Worm (Caenorhabditis elegans) whole organism, dauer: ENCODE results near the gene fbxa-99.

ENCODE experiments used
- unc-62 ChIP-seq: sonication (generic microtip); optimal IDR thresholded peaks from 2 replicates; lab custom pipeline; 2017; ENCODE audit warnings: missing biosample characterization, missing genetic modification reagents, missing genetic modification characterization

The fbxa-99 gene

DNA sequence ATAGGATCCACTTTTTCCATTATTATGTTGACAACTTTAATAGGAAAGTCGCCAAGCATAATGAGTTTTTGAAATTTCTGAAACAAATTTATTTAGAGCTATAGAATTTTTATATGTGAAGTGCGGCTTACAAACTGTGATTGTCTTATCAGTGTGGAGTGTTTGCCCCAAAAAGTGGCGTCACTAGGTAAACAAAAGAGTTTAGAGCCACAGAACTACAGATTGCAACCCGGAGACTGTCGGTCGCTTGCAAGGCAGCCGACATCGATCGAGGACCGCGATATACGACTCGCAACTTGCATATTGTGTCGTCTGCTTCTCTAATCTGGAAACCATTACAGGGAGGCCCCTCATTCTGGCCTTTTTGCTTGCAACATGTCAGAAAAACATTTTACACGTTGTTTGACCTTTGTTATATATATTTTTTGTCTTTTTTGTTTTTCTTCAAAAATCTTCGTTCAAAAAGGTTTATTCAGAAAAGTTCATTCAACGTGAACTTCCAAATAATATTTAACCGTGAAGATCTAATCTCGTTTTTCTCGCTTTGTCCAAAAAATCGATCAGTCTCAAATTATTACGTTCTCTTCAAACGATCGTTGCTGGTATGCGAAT is at the start of gene fbxa-99, which contains the start of gene F36G9.13:
Gene fbxa-99, minus strand, starts transcription at position 122 of the 612 bp plus-strand sequence.
Gene F36G9.13, plus strand, starts transcription at position 562 of the 612 bp plus-strand sequence.
- TF ChIP-seq unc-62 (GFP tag; lab: Kevin White, UChicago): no peak

DNA sequence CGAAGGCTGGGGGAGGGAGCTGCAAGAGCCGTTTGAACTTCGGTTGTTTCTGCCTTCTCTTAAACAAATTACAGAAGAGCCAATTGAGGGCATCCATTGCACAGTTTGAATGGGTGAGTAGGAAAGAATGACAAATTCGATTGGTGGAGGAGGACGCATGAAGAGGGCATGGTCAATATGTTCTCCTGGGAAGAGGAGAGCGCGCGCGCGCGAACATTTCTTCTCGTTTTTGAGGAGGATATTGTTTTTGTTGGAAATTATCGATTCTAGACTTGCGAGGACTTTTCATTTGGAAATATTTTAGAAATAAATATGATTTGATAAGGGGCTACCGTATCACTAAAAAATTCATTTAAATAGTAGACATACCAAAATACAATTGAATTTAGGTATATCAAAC is 48.9 kb upstream of the fbxa-99 start, which contains the start of gene T10C6.7:
Gene T10C6.7, minus strand, starts transcription at position 143 of the 400 bp plus-strand sequence.
- TF ChIP-seq unc-62 (GFP tag; lab: Kevin White, UChicago): no peak

DNA sequence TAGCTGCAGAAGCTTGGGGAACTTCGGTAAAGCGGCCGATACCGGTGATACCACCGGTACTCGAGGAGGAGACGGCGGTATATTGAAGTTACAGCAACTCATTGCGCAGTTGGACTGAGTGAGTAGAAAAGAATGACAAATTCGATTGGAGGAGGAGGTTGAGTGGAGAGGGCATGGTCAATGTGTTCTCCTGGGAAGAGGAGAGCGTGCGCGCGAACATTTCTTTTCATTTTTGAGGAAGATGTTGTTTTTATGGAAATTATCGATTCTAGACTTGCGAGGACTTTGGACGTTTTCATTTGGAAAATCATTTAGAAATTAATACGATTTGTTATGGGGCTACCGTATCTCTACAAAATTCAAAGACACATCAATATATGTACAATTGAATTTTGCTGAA is 46.6 kb upstream of the fbxa-99 start:
- no peak for TF ChIP-seq unc-62 (GFP tag; lab: Kevin White, UChicago)

DNA sequence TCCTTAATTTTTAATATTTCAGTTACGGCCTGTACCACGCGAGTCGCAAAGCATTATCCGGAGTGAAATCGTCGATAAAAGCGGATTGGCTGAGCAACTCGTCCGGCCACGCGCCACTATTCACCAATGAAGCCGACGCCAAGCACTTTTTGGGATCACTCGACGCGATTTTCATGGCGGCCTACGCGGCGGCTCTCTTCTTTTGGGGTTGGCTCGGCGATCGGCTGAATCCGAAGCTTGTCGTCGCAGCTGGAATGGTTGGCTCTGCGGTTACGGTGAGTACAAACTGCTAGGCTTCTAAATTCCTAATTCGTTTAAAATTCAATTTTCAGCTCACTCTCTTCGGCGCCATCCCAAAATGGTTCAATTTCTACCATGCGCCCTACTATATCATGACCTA is 42.3 kb upstream of the fbxa-99 start:
- no peak for TF ChIP-seq unc-62 (GFP tag; lab: Kevin White, UChicago)

DNA sequence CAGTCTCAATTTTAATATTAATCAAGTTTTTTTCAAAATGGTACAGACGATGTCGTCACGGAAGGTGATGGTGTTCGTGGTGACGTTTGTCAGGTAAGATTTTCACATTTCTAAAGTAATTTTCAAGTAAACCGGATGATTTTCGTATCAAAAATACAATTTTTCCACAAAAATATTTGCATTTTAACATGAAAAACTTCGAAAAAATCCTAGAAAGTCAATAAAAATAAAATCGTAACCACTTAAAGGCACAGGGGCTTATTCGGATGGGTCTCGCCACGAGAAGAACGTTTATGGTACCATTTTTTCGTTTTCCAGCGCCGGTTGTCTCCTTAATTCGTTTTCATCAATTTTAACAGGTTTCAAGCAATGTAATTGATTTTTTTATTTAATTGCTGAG is 41.6 kb upstream of the fbxa-99 start, which contains the start of gene T10C6.6:
Gene T10C6.6, plus strand, starts transcription at position 27 of the 400 bp plus-strand sequence.
- no peak for TF ChIP-seq unc-62 (GFP tag; lab: Kevin White, UChicago)

DNA sequence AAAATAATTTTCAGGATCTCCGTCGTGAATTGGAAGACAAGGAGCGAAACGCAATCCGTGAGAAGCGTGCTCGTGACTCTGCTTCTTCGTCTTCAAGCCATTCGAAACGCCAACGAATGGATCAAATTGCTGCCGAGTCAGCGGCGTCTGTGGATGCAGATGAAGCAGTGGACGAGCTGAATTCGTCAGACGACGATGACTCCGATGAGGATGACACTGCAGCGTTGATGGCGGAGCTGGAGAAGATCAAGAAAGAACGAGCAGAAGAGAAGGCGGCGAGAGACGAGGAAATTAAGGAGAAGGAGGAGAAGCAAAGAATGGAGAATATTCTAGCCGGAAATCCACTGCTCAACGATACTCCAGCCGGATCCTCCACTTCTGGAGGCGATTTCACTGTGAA is 40.9 kb upstream of the fbxa-99 start:
- no peak for TF ChIP-seq unc-62 (GFP tag; lab: Kevin White, UChicago)

DNA sequence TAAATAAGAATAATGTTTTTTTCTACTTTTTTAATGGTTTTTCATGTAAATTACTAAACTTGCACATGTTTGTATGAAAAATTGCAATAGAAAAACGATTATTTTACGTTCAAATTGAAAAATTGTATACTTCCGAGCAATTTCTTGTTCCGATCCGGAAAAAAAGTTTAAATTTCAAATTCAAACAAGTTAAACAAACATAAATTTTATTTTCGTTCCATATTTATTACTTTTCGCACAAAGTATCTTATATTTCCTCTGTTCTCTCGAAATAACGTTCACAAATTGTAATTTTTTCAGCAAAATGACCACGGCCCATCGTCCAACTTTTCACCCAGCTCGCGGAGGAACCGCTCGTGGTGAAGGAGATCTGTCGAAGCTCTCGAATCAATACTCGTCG is 40.4 kb upstream of the fbxa-99 start, which contains the start of gene cwc-15:
Gene cwc-15, plus strand, starts transcription at position 301 of the 400 bp plus-strand sequence.
- TF ChIP-seq unc-62 (GFP tag; lab: Kevin White, UChicago): no peak

DNA sequence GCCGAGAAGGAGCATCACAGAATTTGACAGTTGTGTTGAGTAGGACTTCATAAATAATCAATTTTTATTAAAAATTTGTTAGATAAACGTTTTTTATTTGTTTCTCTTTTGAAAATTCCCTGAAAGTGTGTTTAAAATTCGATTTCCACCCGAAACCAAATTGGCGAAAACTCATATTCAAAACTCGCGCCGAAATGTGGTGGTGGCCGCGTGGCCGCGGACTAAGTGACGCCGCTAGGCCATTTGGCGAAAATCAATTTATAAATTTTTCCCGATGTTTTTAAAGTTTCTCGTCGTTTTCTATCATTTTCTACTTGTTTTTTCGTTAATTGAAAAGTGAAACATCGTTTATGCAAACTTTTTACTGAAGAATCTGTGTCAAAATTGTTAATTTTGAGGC is 39.9 kb upstream of the fbxa-99 start:
- TF ChIP-seq unc-62 (GFP tag; lab: Kevin White, UChicago): no peak

DNA sequence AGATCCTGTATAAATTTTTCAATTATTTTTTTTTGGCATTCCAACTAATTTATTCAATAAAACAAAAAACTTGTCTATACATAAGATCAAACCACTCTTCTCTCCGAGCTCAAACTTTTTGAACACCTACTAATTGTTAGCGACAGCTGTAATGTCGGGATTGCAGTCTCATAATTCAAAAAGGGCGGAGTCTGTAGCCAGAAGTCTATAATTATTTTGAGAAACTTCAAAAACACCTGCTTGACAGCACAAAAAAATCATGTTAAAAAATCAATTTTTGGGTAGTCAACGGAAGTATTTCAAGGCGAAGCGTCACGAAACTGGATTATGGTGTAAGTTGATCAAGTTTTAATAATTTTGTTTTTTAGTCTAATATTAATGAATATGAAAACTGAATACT is 37.4 kb upstream of the fbxa-99 start, which contains the start of gene srx-44:
Gene srx-44, plus strand, starts transcription at position 301 of the 400 bp plus-strand sequence.
- no peak for TF ChIP-seq unc-62 (GFP tag; lab: Kevin White, UChicago)

DNA sequence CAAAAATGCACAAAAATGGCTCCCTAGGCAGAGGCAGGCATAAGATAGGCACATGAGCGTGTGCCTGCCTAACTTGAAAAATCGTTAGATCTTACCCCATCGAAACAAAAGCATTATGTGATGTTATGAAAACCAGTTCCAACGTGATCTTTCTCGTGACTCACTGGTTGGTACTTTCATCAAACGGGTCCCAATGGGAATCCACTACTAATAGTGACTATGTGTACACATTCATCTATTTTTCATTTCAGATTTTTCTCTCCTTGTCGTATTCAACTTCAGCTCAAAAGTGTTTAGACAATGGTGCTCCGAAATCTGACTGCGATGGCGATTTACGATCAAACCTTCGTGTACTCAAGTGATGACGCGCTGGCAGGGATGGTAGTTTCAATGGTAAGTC is 35.0 kb upstream of the fbxa-99 start, which contains the start of gene srx-43:
Gene srx-43, plus strand, starts transcription at position 301 of the 400 bp plus-strand sequence.
- TF ChIP-seq unc-62 (GFP tag; lab: Kevin White, UChicago): no peak

DNA sequence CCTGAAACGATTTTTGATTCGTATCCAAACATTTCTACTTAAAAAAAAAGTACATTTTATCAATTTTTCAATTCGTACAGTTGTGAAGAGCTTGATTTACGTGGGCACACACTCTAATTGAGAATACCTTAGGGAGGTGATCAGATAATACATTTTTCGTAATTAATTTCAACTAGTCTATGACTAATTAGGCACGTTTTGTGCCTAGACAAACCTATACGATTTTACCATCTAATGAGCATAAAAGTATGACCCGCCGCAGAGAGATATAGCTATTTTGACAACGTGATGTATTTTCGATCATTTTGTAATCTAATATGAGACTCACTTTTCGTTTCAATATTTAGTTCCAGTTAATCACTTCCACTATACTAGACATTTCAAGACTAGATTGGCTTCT is 34.3 kb upstream of the fbxa-99 start:
- TF ChIP-seq unc-62 (GFP tag; lab: Kevin White, UChicago): no peak

DNA sequence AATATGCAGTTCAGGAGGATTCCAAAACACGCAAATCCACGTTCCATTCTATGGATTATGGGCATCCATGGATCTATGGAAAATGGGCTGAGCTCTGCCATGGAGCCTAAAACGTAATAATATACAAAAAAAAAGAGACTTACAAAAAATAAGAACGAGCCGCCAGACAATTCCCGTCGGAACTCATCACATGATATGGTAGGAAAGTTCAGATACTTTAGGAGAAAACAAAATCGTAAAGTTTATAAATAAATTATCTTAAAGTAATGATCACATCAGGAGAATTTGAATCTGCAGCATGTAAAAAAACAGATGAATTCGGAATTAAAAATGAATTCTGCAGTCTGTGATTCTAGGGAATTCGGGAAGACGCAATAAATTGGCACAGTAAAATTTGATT is 33.0 kb upstream of the fbxa-99 start, which contains the start of gene str-232:
Gene str-232, minus strand, starts transcription at position 101 of the 400 bp plus-strand sequence.
- no peak for TF ChIP-seq unc-62 (GFP tag; lab: Kevin White, UChicago)

DNA sequence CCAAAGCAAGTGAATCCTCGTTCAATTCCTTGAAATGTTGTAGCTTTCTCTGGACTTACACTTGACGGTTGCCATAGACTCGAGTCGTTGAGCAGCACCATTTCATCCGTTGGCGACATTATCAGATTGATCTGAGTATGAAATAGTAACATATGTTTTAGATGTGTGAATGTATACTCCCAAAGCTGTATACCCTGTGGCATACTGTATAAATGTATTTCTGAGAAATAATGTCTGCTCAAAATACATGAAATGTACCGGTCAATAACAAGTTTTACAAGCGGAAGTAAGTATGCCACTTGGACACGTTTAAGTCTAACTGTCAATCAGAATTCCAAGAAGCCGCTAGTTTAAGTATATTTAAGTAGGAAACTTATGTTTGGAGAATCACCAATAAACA is 26.9 kb upstream of the fbxa-99 start, which contains the start of gene str-233:
Gene str-233, minus strand, starts transcription at position 101 of the 400 bp plus-strand sequence.
- TF ChIP-seq unc-62 (GFP tag; lab: Kevin White, UChicago): no peak

DNA sequence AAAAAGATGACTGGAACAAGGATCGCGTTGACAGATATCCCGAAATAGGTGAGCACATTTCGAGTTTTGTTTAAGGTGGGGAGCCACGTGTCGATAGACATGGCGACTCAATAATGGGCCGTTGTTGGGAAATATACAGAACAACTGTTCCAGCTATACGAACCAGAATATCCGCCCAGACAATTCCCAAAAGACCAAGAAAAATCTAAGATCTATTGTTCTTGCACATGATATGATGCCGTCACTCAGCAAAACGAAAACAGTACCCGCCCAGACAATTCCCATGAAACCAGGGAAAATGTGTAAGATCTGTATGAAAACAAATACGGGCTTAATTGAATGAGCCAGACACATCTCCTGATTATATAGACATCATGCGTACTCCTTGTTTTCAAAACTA is 24.9 kb upstream of the fbxa-99 start, which contains the start of gene str-231:
Gene str-231, minus strand, starts transcription at position 101 of the 400 bp plus-strand sequence.
- TF ChIP-seq unc-62 (GFP tag; lab: Kevin White, UChicago): no peak

DNA sequence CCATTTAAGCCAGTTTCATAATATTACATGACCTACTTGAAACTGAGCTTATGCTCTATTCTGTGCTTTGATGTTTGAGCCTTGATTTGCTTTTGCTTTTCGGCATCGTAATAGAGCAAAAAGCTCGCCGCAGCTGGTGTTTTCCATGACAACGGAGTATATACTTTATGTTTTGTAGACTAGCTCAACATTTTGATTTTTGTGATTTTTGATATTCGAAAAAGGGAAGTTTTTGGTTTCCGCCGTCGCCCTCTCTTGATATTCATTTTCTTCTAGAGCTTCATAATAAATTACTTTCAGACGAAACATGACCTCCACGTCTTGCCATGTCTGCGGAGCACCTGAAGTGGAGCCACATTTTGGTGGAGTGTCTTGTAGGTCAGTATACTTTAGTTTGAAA is 19.6 kb upstream of the fbxa-99 start, which contains the start of gene nhr-63:
Gene nhr-63, plus strand, starts transcription at position 301 of the 400 bp plus-strand sequence.
- TF ChIP-seq unc-62 (GFP tag; lab: Kevin White, UChicago): no peak

DNA sequence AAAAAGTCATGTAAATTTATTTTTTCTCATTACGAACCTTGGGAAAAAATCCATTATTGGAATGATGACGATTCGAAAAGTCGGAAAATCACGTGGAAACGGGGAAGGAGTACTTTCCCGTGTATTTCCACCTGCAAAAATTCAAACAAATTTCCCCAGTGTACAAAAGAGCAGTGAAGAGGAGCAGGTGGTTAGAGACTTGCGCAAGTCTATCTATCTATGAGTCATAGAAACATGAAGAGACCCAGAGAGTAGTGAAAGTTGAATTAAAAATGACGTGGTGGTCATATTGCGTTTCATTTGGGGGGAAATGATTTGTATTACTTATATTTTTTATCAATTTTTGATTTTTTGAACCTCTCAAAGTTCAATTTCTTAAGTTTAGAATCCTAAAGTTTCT is 17.8 kb upstream of the fbxa-99 start, which contains the start of gene nhr-50:
Gene nhr-50, minus strand, starts transcription at position 199 of the 400 bp plus-strand sequence.
- no peak for TF ChIP-seq unc-62 (GFP tag; lab: Kevin White, UChicago)
